Worm (Caenorhabditis elegans): ENCODE measurements around the gene ugt-63.

DNA sequence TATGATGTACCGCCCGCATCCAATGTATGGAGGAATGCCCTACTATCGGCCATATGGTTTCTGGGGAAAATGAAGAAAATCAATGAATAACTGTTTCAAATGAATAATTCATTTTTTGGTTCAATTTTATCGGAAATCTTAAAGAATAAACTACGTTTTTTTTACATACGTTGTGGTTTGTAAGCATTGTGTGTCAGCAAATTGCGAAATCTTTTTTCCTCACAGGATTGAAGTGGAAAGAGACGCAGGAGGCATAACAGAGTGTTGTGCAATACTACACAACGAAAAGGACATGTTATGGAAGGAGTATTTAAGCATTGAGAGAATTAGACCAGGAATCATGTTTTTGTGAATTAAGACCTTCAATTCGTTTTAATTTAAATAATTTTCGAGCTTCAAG is 20.8 kb upstream of the ugt-63 start:
- TF ChIP-seq lsy-2 (tag; optimal IDR thresholded peaks at IDR 0.05) (no peak), lin-15B (tag; optimal IDR thresholded peaks at IDR 0.05) (no peak), ceh-82 (tag; optimal IDR thresholded peaks at IDR 0.05) (no peak), nhr-237 (tag; optimal IDR thresholded peaks at IDR 0.05) (no peak), ceh-28 (tag; optimal IDR thresholded peaks at IDR 0.05) (no peak), lin-38 (GFP tag; IDR thresholded peaks at IDR 0.05) (no peak), unc-130 (GFP tag; optimal IDR thresholded peaks at IDR 0.05) (no peak), pqm-1 (tag; optimal IDR thresholded peaks at IDR 0.05) (no peak), fos-1 (tag; optimal IDR thresholded peaks at IDR 0.05) (no peak), pha-4 (GFP tag; IDR thresholded peaks at IDR 0.05) (no peak), pha-4 (tag; optimal IDR thresholded peaks at IDR 0.05) (no peak), lim-7 (GFP tag; IDR thresholded peaks at IDR 0.05) (no peak), nhr-28 (tag; optimal IDR thresholded peaks at IDR 0.05) (peak; percentile 83), F37D6.2 (tag; optimal IDR thresholded peaks at IDR 0.05) (no peak)

Data from whole organism, L4 larva.